Fruit fly (Drosophila melanogaster) whole organism, embryonic: ENCODE measurements around the gene RpS15Aa.

Experiments used
- Atf6 ChIP-seq: fragments of 200-800 bp; sonication (Bioruptor generic); IDR thresholded peaks from 2 replicates; pipeline ENCODE4 v1.3.6; 2022; ENCODE audit warnings: missing biosample characterization, missing genetic modification characterization
- CG10274 ChIP-seq: fragments of 200-800 bp; sonication (Bioruptor generic); optimal IDR thresholded peaks from 3 replicates; lab custom pipeline; 2017; ENCODE audit warnings: missing biosample characterization, mild to moderate bottlenecking, missing genetic modification characterization
- CG10565 ChIP-seq: fragments of 200-800 bp; sonication (Bioruptor generic); optimal IDR thresholded peaks from 3 replicates; lab custom pipeline; 2016; ENCODE audit warnings: missing biosample characterization, mild to moderate bottlenecking, missing genetic modification characterization
- CG11247 ChIP-seq: fragments of 200-800 bp; sonication (Bioruptor generic); IDR thresholded peaks from 2 replicates; pipeline ENCODE4 v1.3.6; 2022; ENCODE audit warnings: missing biosample characterization, missing genetic modification characterization
- CG11560 ChIP-seq: fragments of 200-800 bp; sonication (Bioruptor generic); IDR thresholded peaks from 3 replicates; pipeline ENCODE4 v1.3.6; 2022; ENCODE audit warnings: missing biosample characterization, missing genetic modification characterization
- CG11695 ChIP-seq: fragments of 200-800 bp; sonication (Bioruptor generic); IDR thresholded peaks from 3 replicates; pipeline ENCODE4 v1.3.6; 2022; ENCODE audit warnings: missing biosample characterization, missing genetic modification characterization
- CG12155 ChIP-seq: fragments of 200-800 bp; sonication (Bioruptor generic); optimal IDR thresholded peaks from 3 replicates; lab custom pipeline; 2016; ENCODE audit warnings: missing biosample characterization, missing genetic modification characterization
- CG15011 ChIP-seq: fragments of 200-800 bp; sonication (Bioruptor generic); optimal IDR thresholded peaks from 3 replicates; lab custom pipeline; 2018; ENCODE audit warnings: missing biosample characterization, mild to moderate bottlenecking, missing genetic modification characterization
- CG17186 ChIP-seq: fragments of 200-800 bp; sonication (Bioruptor generic); optimal IDR thresholded peaks from 3 replicates; lab custom pipeline; 2017; ENCODE audit warnings: missing biosample characterization, missing genetic modification reagents, missing genetic modification characterization
- CG17912 ChIP-seq: fragments of 200-800 bp; sonication (Bioruptor generic); optimal IDR thresholded peaks from 2 replicates; lab custom pipeline; 2018; ENCODE audit warnings: missing biosample characterization, mild to moderate bottlenecking, missing genetic modification characterization
- CG1832 ChIP-seq: fragments of 200-800 bp; sonication (Bioruptor generic); optimal IDR thresholded peaks from 2 replicates; lab custom pipeline; 2017; ENCODE audit warnings: missing biosample characterization, mild to moderate bottlenecking, missing genetic modification characterization, inconsistent platforms
- CG2199 ChIP-seq: fragments of 200-800 bp; sonication (Bioruptor generic); IDR thresholded peaks from 3 replicates; pipeline ENCODE4 v1.3.6; 2022; ENCODE audit warnings: missing biosample characterization, missing genetic modification characterization
- CG42726 ChIP-seq: fragments of 200-800 bp; sonication (Bioruptor generic); IDR thresholded peaks from 2 replicates; pipeline ENCODE4 v1.3.6; 2022; ENCODE audit warnings: missing biosample characterization, missing genetic modification characterization; ENCODE audit not compliant: partially characterized antibody
- CG43689 ChIP-seq: fragments of 200-800 bp; sonication (Bioruptor generic); IDR thresholded peaks from 2 replicates; pipeline ENCODE4 v1.3.6; 2022; ENCODE audit warnings: missing biosample characterization, missing genetic modification characterization
- CG4707 ChIP-seq: fragments of 200-800 bp; sonication (Bioruptor generic); optimal IDR thresholded peaks from 2 replicates; lab custom pipeline; 2018; ENCODE audit warnings: missing biosample characterization, mild to moderate bottlenecking, missing genetic modification characterization, moderate library complexity
- CG6813 ChIP-seq: fragments of 200-800 bp; sonication (Bioruptor generic); optimal IDR thresholded peaks from 2 replicates; lab custom pipeline; 2017; ENCODE audit warnings: missing biosample characterization, missing genetic modification characterization, mild to moderate bottlenecking, moderate library complexity, missing genetic modification reagents
- CG8281 ChIP-seq: fragments of 200-800 bp; sonication (Bioruptor generic); optimal IDR thresholded peaks from 2 replicates; lab custom pipeline; 2018; ENCODE audit warnings: missing biosample characterization, mild to moderate bottlenecking, missing genetic modification characterization, moderate library complexity
- CG9932 ChIP-seq: fragments of 200-800 bp; sonication (Bioruptor generic); IDR thresholded peaks from 2 replicates; pipeline ENCODE4 v1.3.6; 2022; ENCODE audit warnings: missing biosample characterization, missing genetic modification characterization
- Dbx ChIP-seq: fragments of 200-800 bp; sonication (Bioruptor generic); IDR thresholded peaks from 3 replicates; pipeline ENCODE4 v1.3.6; 2022; ENCODE audit warnings: missing biosample characterization, missing genetic modification characterization
- Dek ChIP-seq: fragments of 200-800 bp; sonication (Bioruptor generic); optimal IDR thresholded peaks from 3 replicates; lab custom pipeline; 2019; ENCODE audit warnings: missing biosample characterization, mild to moderate bottlenecking, missing genetic modification characterization, moderate library complexity
- E2f2 ChIP-seq: fragments of 200-800 bp; sonication (Bioruptor generic); IDR thresholded peaks from 2 replicates; pipeline ENCODE4 v1.3.6; 2022; ENCODE audit warnings: missing biosample characterization, missing genetic modification characterization
- Ets65A ChIP-seq: fragments of 200-800 bp; sonication (Bioruptor generic); peaks from one replicate; lab custom pipeline; 2016; ENCODE audit warnings: missing biosample characterization, missing genetic modification characterization
- Hey ChIP-seq: fragments of 200-800 bp; sonication (Bioruptor generic); optimal IDR thresholded peaks from 3 replicates; lab custom pipeline; 2018; ENCODE audit warnings: missing biosample characterization, mild to moderate bottlenecking, missing genetic modification characterization
- Lim3 ChIP-seq: fragments of 200-800 bp; sonication (Bioruptor generic); IDR thresholded peaks from 2 replicates; pipeline ENCODE4 v1.3.6; 2022; ENCODE audit warnings: missing biosample characterization, missing genetic modification characterization
- Nf-YB ChIP-seq: fragments of 200-800 bp; sonication (Bioruptor generic); optimal IDR thresholded peaks from 3 replicates; lab custom pipeline; 2019; ENCODE audit warnings: missing biosample characterization, mild to moderate bottlenecking, missing genetic modification characterization, moderate library complexity
- Pdp1 ChIP-seq, 2 experiments: fragments of 200-800 bp; sonication (Bioruptor generic); optimal IDR thresholded peaks; 3 replicates each; lab custom pipeline; 2016; ENCODE audit warnings: missing biosample characterization in 2 of 2, missing genetic modification characterization in 2 of 2, mild to moderate bottlenecking in 1 of 2, moderate library complexity in 1 of 2
- Sox100B ChIP-seq: fragments of 200-800 bp; sonication (Bioruptor generic); optimal IDR thresholded peaks from 3 replicates; lab custom pipeline; 2018; ENCODE audit warnings: missing biosample characterization, mild to moderate bottlenecking, missing genetic modification characterization
- Sry-δ ChIP-seq: fragments of 200-800 bp; sonication (Bioruptor generic); optimal IDR thresholded peaks from 2 replicates; lab custom pipeline; 2016; ENCODE audit warnings: missing biosample characterization, missing genetic modification characterization
- Ssrp ChIP-seq: fragments of 200-800 bp; sonication (Bioruptor generic); optimal IDR thresholded peaks from 2 replicates; lab custom pipeline; 2018; ENCODE audit warnings: missing biosample characterization, mild to moderate bottlenecking, missing genetic modification characterization, moderate library complexity
- bigmax ChIP-seq: fragments of 200-800 bp; sonication (Bioruptor generic); optimal IDR thresholded peaks from 2 replicates; lab custom pipeline; 2018; ENCODE audit warnings: missing biosample characterization, mild to moderate bottlenecking, missing genetic modification characterization
- bowl ChIP-seq: fragments of 200-800 bp; sonication (Bioruptor generic); IDR thresholded peaks from 2 replicates; pipeline ENCODE4 v1.3.6; 2022; ENCODE audit warnings: missing biosample characterization, missing genetic modification characterization
- bsh ChIP-seq, 2 experiments: fragments of 200-800 bp; sonication (Bioruptor generic); optimal IDR thresholded peaks; 2 replicates each; lab custom pipeline; 2017 to 2018; ENCODE audit warnings: mild to moderate bottlenecking in 2 of 2, missing biosample characterization in 2 of 2, missing genetic modification characterization in 2 of 2, moderate library complexity in 1 of 2
- btn ChIP-seq: fragments of 200-800 bp; sonication (Bioruptor generic); optimal IDR thresholded peaks from 2 replicates; lab custom pipeline; 2016; ENCODE audit warnings: missing biosample characterization, missing genetic modification characterization
- cato ChIP-seq: fragments of 200-800 bp; sonication (Bioruptor generic); optimal IDR thresholded peaks from 2 replicates; lab custom pipeline; 2016; ENCODE audit warnings: missing biosample characterization, missing genetic modification characterization, borderline replicate concordance
- crc ChIP-seq: fragments of 200-800 bp; sonication (Bioruptor generic); optimal IDR thresholded peaks from 2 replicates; lab custom pipeline; 2016; ENCODE audit warnings: missing biosample characterization, missing genetic modification characterization
- danr ChIP-seq: fragments of 200-800 bp; sonication (Bioruptor generic); IDR thresholded peaks from 2 replicates; pipeline ENCODE4 v1.3.6; 2022; ENCODE audit warnings: missing biosample characterization, missing genetic modification characterization
- dmrt99B ChIP-seq: fragments of 200-800 bp; sonication (Bioruptor generic); optimal IDR thresholded peaks from 2 replicates; lab custom pipeline; 2018; ENCODE audit warnings: missing biosample characterization, mild to moderate bottlenecking, missing genetic modification characterization, moderate library complexity
- eyg ChIP-seq: fragments of 200-800 bp; sonication (Bioruptor generic); optimal IDR thresholded peaks from 3 replicates; lab custom pipeline; 2016; ENCODE audit warnings: missing biosample characterization, missing genetic modification characterization
- jigr1 ChIP-seq: fragments of 200-800 bp; sonication (Bioruptor generic); IDR thresholded peaks from 3 replicates; pipeline ENCODE4 v1.3.6; 2022; ENCODE audit warnings: missing biosample characterization, missing genetic modification characterization
- ken ChIP-seq: fragments of 200-800 bp; sonication (Bioruptor generic); IDR thresholded peaks from 3 replicates; pipeline ENCODE4 v1.3.6; 2022; ENCODE audit warnings: missing biosample characterization, missing genetic modification characterization
- p53 ChIP-seq: fragments of 200-800 bp; sonication (Bioruptor generic); optimal IDR thresholded peaks from 2 replicates; lab custom pipeline; 2016; ENCODE audit warnings: missing biosample characterization, missing genetic modification characterization
- peb ChIP-seq: fragments of 200-800 bp; sonication (Bioruptor generic); IDR thresholded peaks from 2 replicates; pipeline ENCODE4 v1.3.6; 2022; ENCODE audit warnings: missing biosample characterization, missing genetic modification characterization
- pfk ChIP-seq: fragments of 200-800 bp; sonication (Bioruptor generic); optimal IDR thresholded peaks from 2 replicates; lab custom pipeline; 2018; ENCODE audit warnings: missing biosample characterization, mild to moderate bottlenecking, missing genetic modification characterization, moderate library complexity
- ranshi ChIP-seq: fragments of 200-800 bp; sonication (Bioruptor generic); IDR thresholded peaks from 2 replicates; pipeline ENCODE4 v1.3.6; 2022; ENCODE audit warnings: missing biosample characterization, missing genetic modification characterization
- sim ChIP-seq: fragments of 200-800 bp; sonication (Bioruptor generic); IDR thresholded peaks from 2 replicates; pipeline ENCODE4 v1.3.6; 2022; ENCODE audit warnings: missing biosample characterization, missing genetic modification characterization
- slbo ChIP-seq: fragments of 200-800 bp; sonication (Bioruptor generic); IDR thresholded peaks from 2 replicates; pipeline ENCODE4 v1.3.6; 2022; ENCODE audit warnings: missing biosample characterization, missing genetic modification characterization
- so ChIP-seq: fragments of 200-800 bp; sonication (Bioruptor generic); IDR thresholded peaks from 3 replicates; pipeline ENCODE4 v1.3.6; 2022; ENCODE audit warnings: missing biosample characterization, missing genetic modification characterization
- sob ChIP-seq: fragments of 200-800 bp; sonication (Bioruptor generic); IDR thresholded peaks from 2 replicates; pipeline ENCODE4 v1.3.6; 2022; ENCODE audit warnings: missing biosample characterization, missing genetic modification characterization
- ssp ChIP-seq: fragments of 200-800 bp; sonication (Bioruptor generic); IDR thresholded peaks from 2 replicates; pipeline ENCODE4 v1.3.6; 2022; ENCODE audit warnings: missing biosample characterization, missing genetic modification characterization
- trem ChIP-seq: fragments of 200-800 bp; optimal IDR thresholded peaks from 3 replicates; lab custom pipeline; 2019; ENCODE audit warnings: missing biosample characterization, mild to moderate bottlenecking, missing genetic modification characterization, moderate library complexity
- unc-4 ChIP-seq: fragments of 200-800 bp; sonication (Bioruptor generic); IDR thresholded peaks from 2 replicates; pipeline ENCODE4 v1.3.6; 2022; ENCODE audit warnings: missing biosample characterization, missing genetic modification characterization; ENCODE audit not compliant: partially characterized antibody
- vvl ChIP-seq: fragments of 200-800 bp; sonication (Bioruptor generic); IDR thresholded peaks from 2 replicates; pipeline ENCODE4 v1.3.6; 2022; ENCODE audit warnings: missing biosample characterization, missing genetic modification characterization

RpS15Aa gene

dm6 chrX:13338113-13338512 is 608 bp upstream of the RpS15Aa start, which contains the start of gene CG15747 (continued):
- no peak for TF ChIP-seq ssp (GFP tag; lab: Robert Waterston, UW)
- TF ChIP-seq slbo (GFP tag; lab: Robert Waterston, UW), result peak; percentile 13; the same call in 1 of the 2 replicates
- peak; percentile 58 for TF ChIP-seq vvl (GFP tag; lab: Robert Waterston, UW)
- TF ChIP-seq CG10565 (GFP tag; lab: Kevin White, UChicago), result no peak
- peak; percentile 0 for TF ChIP-seq Sry-δ
- TF ChIP-seq trem (tag; lab: Kevin White, UChicago), result no peak
- no peak for TF ChIP-seq Ets65A (GFP tag; lab: Kevin White, UChicago)
- no peak for TF ChIP-seq CG6813 (GFP tag; lab: Kevin White, UChicago)
- no peak for TF ChIP-seq btn (GFP tag; lab: Kevin White, UChicago)
- no peak for TF ChIP-seq Atf6 (GFP tag; lab: Robert Waterston, UW)
- no peak for TF ChIP-seq Pdp1 (GFP tag; optimal IDR thresholded peaks at IDR 0.05; lab: Kevin White, UChicago)
- peak; percentile 28; the same call in 1 of the 2 replicates for TF ChIP-seq unc-4
- TF ChIP-seq peb, result no peak
- peak; percentile 77 for TF ChIP-seq CG11560 (tag; lab: Robert Waterston, UW)
- TF ChIP-seq Ssrp (tag; lab: Kevin White, UChicago), result no peak
- no peak for TF ChIP-seq CG15011
- no peak for TF ChIP-seq crc (GFP tag; lab: Kevin White, UChicago)
- TF ChIP-seq Hey, result no peak
- no peak for TF ChIP-seq Dek (tag; lab: Kevin White, UChicago)
- TF ChIP-seq Sox100B (GFP tag; lab: Kevin White, UChicago), result no peak
- TF ChIP-seq dmrt99B (tag; lab: Kevin White, UChicago), result no peak
- no peak for TF ChIP-seq Nf-YB (GFP tag; lab: Kevin White, UChicago)
- TF ChIP-seq cato (GFP tag; lab: Kevin White, UChicago), result no peak
- no peak for TF ChIP-seq Lim3
- TF ChIP-seq Dbx (GFP tag; lab: Robert Waterston, UW), result no peak
- no peak for TF ChIP-seq sim (GFP tag; lab: Robert Waterston, UW)
- no peak for TF ChIP-seq p53 (GFP tag; lab: Kevin White, UChicago)
- no peak for TF ChIP-seq CG17186 (GFP tag; lab: Kevin White, UChicago)
- TF ChIP-seq CG2199 (GFP tag; lab: Robert Waterston, UW), result no peak
- TF ChIP-seq jigr1 (GFP tag; lab: Robert Waterston, UW), result no peak
- no peak for TF ChIP-seq bigmax (GFP tag; lab: Kevin White, UChicago)
- no peak for TF ChIP-seq so (GFP tag; lab: Robert Waterston, UW)
- no peak for TF ChIP-seq CG10274 (GFP tag; lab: Kevin White, UChicago)
- no peak for TF ChIP-seq CG9932 (GFP tag; lab: Robert Waterston, UW)
- no peak for TF ChIP-seq bowl (GFP tag; lab: Robert Waterston, UW)
- TF ChIP-seq CG11695 (GFP tag; lab: Robert Waterston, UW), result no peak
- TF ChIP-seq CG11247 (GFP tag; lab: Robert Waterston, UW), result no peak
- TF ChIP-seq CG42726 (GFP tag; lab: Robert Waterston, UW), result no peak
- TF ChIP-seq ken (GFP tag; lab: Robert Waterston, UW), result no peak
- TF ChIP-seq CG8281 (tag; lab: Kevin White, UChicago), result no peak
- TF ChIP-seq bsh (GFP tag; optimal IDR thresholded peaks at IDR 0.05; lab: Kevin White, UChicago), result no peak
- no peak for TF ChIP-seq ranshi (GFP tag; lab: Robert Waterston, UW)
- no peak for TF ChIP-seq danr (GFP tag; lab: Robert Waterston, UW)
- no peak for TF ChIP-seq CG12155
- TF ChIP-seq pfk, result no peak
- TF ChIP-seq sob (GFP tag; lab: Robert Waterston, UW), result no peak
- TF ChIP-seq CG17912, result peak; percentile 4
- TF ChIP-seq CG1832, result no peak
- peak; percentile 11; the same call in 1 of the 2 replicates for TF ChIP-seq E2f2 (GFP tag; lab: Robert Waterston, UW)
- no peak for TF ChIP-seq CG43689 (GFP tag; lab: Robert Waterston, UW)
- TF ChIP-seq CG4707 (GFP tag; lab: Kevin White, UChicago), result no peak
- TF ChIP-seq eyg (GFP tag; lab: Kevin White, UChicago), result no peak
